Worm (Caenorhabditis elegans): ENCODE data around the gene rps-5.

- TF ChIP-seq madf-3 (GFP tag; IDR thresholded peaks at IDR 0.05), result no peak
- TF ChIP-seq sea-2 (GFP tag; IDR thresholded peaks at IDR 0.05), result no peak
- TF ChIP-seq ztf-3 (GFP tag; optimal IDR thresholded peaks at IDR 0.05), result no peak
- TF ChIP-seq madf-8 (GFP tag; conservative IDR thresholded peaks at IDR 0.05), result no peak
- TF ChIP-seq C06A6.2 (GFP tag; conservative IDR thresholded peaks at IDR 0.05), result no peak
- no peak for TF ChIP-seq F52B5.7 (tag; optimal IDR thresholded peaks at IDR 0.05)
- no peak for TF ChIP-seq ZK185.1 (tag; optimal IDR thresholded peaks at IDR 0.05; ENCODE audit: poor library complexity, severe bottlenecking)
These were observed 19.9 kb upstream of the rps-5 start for ce11 chrIV:11130774-11131173.

Data from whole organism, young adult.